Fruit fly (Drosophila melanogaster) whole organism, adult: Measurements from ENCODE around the gene CG31038.
A peak's percentile ranks its signal among the peaks of the same experiment; 100 is the strongest.

ENCODE experiments used
- CG11617 ChIP-seq: fragments of 200-800 bp; sonication (Bioruptor generic); optimal IDR thresholded peaks from 2 replicates; lab custom pipeline; 2017; ENCODE audit warnings: mild to moderate bottlenecking, missing biosample characterization, missing genetic modification reagents, missing genetic modification characterization
- CG12768 ChIP-seq: fragments of 200-800 bp; sonication (Bioruptor generic); optimal IDR thresholded peaks from 2 replicates; lab custom pipeline; 2017; ENCODE audit warnings: missing biosample characterization, missing genetic modification characterization, mild to moderate bottlenecking, moderate library complexity, missing genetic modification reagents
- CG14711 ChIP-seq: fragments of 200-800 bp; sonication (Bioruptor generic); optimal IDR thresholded peaks from 2 replicates; lab custom pipeline; 2018; ENCODE audit warnings: missing biosample characterization, mild to moderate bottlenecking, missing genetic modification characterization, moderate library complexity
- CG1620 ChIP-seq: fragments of 200-800 bp; sonication (Bioruptor generic); optimal IDR thresholded peaks from 2 replicates; lab custom pipeline; 2016; ENCODE audit warnings: missing biosample characterization, missing genetic modification characterization
- CG33017 ChIP-seq: fragments of 200-800 bp; sonication (Bioruptor generic); optimal IDR thresholded peaks from 2 replicates; lab custom pipeline; 2018; ENCODE audit warnings: missing biosample characterization, mild to moderate bottlenecking, missing genetic modification characterization, moderate library complexity
- CG7045 ChIP-seq: fragments of 200-800 bp; sonication (Bioruptor generic); optimal IDR thresholded peaks from 2 replicates; lab custom pipeline; 2017; ENCODE audit warnings: missing biosample characterization, mild to moderate bottlenecking, missing genetic modification characterization
- CG7101 ChIP-seq: fragments of 200-800 bp; sonication (Bioruptor generic); optimal IDR thresholded peaks from 2 replicates; lab custom pipeline; 2018; ENCODE audit warnings: missing biosample characterization, mild to moderate bottlenecking, missing genetic modification characterization, moderate library complexity
- Clk ChIP-seq: fragments of 200-800 bp; sonication (Bioruptor generic); optimal IDR thresholded peaks from 2 replicates; lab custom pipeline; 2017; ENCODE audit warnings: missing biosample characterization, missing genetic modification characterization
- Crg-1 ChIP-seq: fragments of 200-800 bp; sonication (Bioruptor generic); optimal IDR thresholded peaks from 2 replicates; lab custom pipeline; 2016; ENCODE audit warnings: missing biosample characterization, missing genetic modification characterization
- Mnt ChIP-seq: fragments of 200-800 bp; sonication (Bioruptor generic); optimal IDR thresholded peaks from 2 replicates; lab custom pipeline; 2016; ENCODE audit warnings: missing biosample characterization, mild to moderate bottlenecking, missing genetic modification characterization
- bab1 ChIP-seq: fragments of 200-800 bp; sonication (Bioruptor generic); optimal IDR thresholded peaks from 3 replicates; lab custom pipeline; 2019; ENCODE audit warnings: missing biosample characterization, mild to moderate bottlenecking, missing genetic modification characterization, moderate library complexity
- kay ChIP-seq: fragments of 200-800 bp; sonication (Bioruptor generic); peaks from one replicate; lab custom pipeline; 2016; ENCODE audit warnings: missing biosample characterization, missing genetic modification characterization, borderline replicate concordance
- ovo ChIP-seq: fragments of 200-800 bp; sonication (Bioruptor generic); optimal IDR thresholded peaks from 2 replicates; lab custom pipeline; 2016; ENCODE audit warnings: missing biosample characterization, missing genetic modification characterization
- pad ChIP-seq: fragments of 200-800 bp; sonication (Bioruptor generic); optimal IDR thresholded peaks from 3 replicates; lab custom pipeline; 2017; ENCODE audit warnings: missing biosample characterization, missing genetic modification characterization, mild to moderate bottlenecking, moderate library complexity, missing genetic modification reagents
- tj ChIP-seq: fragments of 200-800 bp; sonication (Bioruptor generic); optimal IDR thresholded peaks from 3 replicates; lab custom pipeline; 2017; ENCODE audit warnings: missing biosample characterization, mild to moderate bottlenecking, missing genetic modification characterization, moderate library complexity
- toe ChIP-seq: fragments of 200-800 bp; sonication (Bioruptor generic); optimal IDR thresholded peaks from 2 replicates; lab custom pipeline; 2016; ENCODE audit warnings: missing biosample characterization, missing genetic modification characterization

The CG31038 gene

DNA sequence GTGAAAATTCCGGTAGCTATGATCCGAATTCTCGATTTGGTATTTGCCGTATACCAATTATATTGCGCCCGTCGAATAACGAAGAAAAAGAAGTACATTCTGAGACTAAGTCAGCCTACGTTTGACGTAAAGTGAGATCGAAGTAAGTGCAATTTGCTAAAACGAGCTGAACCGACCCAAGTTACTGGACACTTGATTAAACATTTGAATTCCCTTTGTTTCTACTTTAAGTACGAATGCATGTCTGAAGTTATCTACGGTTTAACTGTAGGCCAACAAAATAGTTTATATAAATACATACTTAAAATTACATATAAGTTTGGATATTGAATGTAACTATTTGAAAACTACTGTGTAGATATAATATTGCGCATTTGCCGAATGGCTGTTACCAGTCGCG lies 53.4 kb downstream of the CG31038 start, which contains the start of gene alpha-Man-Ic:
alpha-Man-Ic (minus strand) TSS at position 101 of the 400 bp plus-strand sequence.
- TF ChIP-seq toe (GFP tag; lab: Kevin White, UChicago) (no peak), pad (no peak), CG7045 (GFP tag; lab: Kevin White, UChicago) (no peak), CG33017 (no peak), CG11617 (no peak), tj (GFP tag; lab: Kevin White, UChicago) (no peak), ovo (GFP tag; lab: Kevin White, UChicago) (no peak), bab1 (no peak), CG12768 (GFP tag; lab: Kevin White, UChicago) (no peak), Crg-1 (GFP tag; lab: Kevin White, UChicago) (no peak)

DNA sequence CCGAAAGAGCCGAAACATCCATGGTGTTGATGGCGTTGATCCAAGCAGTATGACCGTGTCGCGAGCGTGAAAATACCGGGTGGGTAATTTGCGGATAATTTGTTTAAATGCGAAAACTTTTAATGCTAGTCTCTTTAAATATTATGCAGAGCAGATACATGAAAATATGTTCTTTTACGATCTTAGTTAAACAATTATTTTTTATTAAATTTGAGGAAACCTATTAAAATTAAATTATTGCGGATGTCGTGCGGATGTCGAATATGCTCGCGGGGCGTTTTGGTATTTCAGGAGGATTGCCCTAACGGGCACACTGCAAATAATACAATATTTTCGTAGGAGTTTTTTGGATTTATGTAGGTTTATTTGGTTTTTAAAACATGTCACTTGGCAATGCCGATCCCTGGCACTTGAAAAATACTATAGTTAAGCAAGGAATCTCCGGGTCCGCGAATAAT lies 56.2 kb downstream of the CG31038 start, which contains the start of the genes Cog7, CG42557 and CG42558:
Cog7 (minus strand) TSS at position 51 of the 458 bp plus-strand sequence.
CG42557 (plus strand) TSS at position 281 of the 458 bp plus-strand sequence.
CG42558 (plus strand) TSS at position 281 of the 458 bp plus-strand sequence.
- TF ChIP-seq ovo (GFP tag; lab: Kevin White, UChicago), result no peak
- no peak for TF ChIP-seq CG7045 (GFP tag; lab: Kevin White, UChicago)
- TF ChIP-seq CG11617, result peak; percentile 2

DNA sequence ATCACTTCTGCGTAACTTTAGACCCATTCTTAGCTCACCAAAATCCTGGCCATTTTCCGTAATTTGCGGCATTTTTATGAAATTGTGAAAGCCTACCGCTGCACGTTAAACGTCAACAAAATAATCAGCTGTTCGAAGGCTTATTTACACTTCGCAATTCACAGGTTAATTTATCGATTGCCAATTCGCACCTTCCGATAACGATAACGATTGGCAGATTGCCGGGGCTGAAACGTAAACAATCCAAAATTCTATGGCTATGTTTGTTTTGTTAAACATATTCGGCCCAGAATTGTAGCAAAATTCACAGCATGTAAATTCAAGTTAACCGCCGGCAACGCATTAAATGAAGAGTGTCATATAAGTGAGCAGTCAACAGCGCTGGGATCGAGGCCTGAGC lies 58.9 kb downstream of the CG31038 start, which contains the start of the genes eIF2Balpha and Vps13B:
eIF2Balpha (minus strand) TSS at position 133 of the 400 bp plus-strand sequence.
Vps13B (plus strand) TSS at position 223 of the 400 bp plus-strand sequence.
- TF ChIP-seq pad, result no peak
- no peak for TF ChIP-seq CG33017
- no peak for TF ChIP-seq CG1620 (GFP tag; lab: Kevin White, UChicago)
- TF ChIP-seq Crg-1 (GFP tag; lab: Kevin White, UChicago), result no peak
- TF ChIP-seq CG7101 (tag; lab: Kevin White, UChicago), result no peak
- no peak for TF ChIP-seq CG7045 (GFP tag; lab: Kevin White, UChicago)
- TF ChIP-seq Mnt (GFP tag; lab: Kevin White, UChicago), result no peak
- no peak for TF ChIP-seq kay
- TF ChIP-seq Clk (GFP tag; lab: Kevin White, UChicago), result no peak
- no peak for TF ChIP-seq CG14711
- TF ChIP-seq CG11617, result peak; percentile 2
- TF ChIP-seq tj (GFP tag; lab: Kevin White, UChicago), result no peak
- TF ChIP-seq bab1, result peak; percentile 74
- TF ChIP-seq CG12768 (GFP tag; lab: Kevin White, UChicago), result no peak
